Worm (Caenorhabditis elegans): ENCODE data around the gene lgc-50.

Gene lgc-50

DNA sequence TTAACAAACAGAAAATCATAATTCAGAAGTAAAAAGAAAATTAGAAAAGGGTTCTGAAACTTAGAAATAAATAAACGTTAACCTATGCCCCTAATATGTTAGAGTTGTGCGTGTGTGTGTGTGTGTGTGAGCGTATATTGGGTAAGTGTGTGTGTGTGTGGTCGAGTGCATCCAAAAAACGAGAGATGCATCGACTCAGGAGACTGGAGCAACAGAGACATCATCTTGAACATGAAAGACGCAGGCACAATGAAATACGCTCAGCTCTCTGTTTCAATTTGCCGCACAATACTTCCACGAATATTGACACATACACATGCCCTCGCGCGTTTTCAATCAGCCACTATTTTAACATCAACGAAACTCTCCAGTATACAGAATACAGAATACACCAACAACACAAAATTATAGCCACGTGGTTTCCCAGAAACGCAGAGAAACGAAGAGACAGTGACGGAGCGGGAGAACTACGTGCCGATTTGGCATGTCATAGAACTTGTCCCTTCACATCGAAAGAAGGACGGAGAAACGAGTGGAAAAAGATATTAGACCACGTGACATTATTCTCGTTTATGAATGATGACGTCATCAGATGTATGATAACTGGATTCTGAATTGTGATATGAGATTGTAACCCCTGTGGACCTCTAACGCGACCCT is 19.0 kb downstream of the lgc-50 start:
- TF ChIP-seq pag-3 (tag; optimal IDR thresholded peaks at IDR 0.05; ENCODE audit: borderline replicate concordance) (no peak), rnt-1 (tag; optimal IDR thresholded peaks at IDR 0.05) (no peak), zip-5 (tag; optimal IDR thresholded peaks at IDR 0.05) (no peak), hlh-15 (tag; optimal IDR thresholded peaks at IDR 0.05) (no peak), tbx-2 (tag; optimal IDR thresholded peaks at IDR 0.05) (peak; percentile 41), unc-42 (tag; optimal IDR thresholded peaks at IDR 0.05) (peak; percentile 20), pha-4 (tag; optimal IDR thresholded peaks at IDR 0.05) (no peak), ceh-34 (tag; optimal IDR thresholded peaks at IDR 0.05) (no peak), T23F11.4 (GFP tag; optimal IDR thresholded peaks at IDR 0.05) (no peak), pax-1 (tag; optimal IDR thresholded peaks at IDR 0.05) (peak; percentile 36), unc-3 (GFP tag; conservative IDR thresholded peaks at IDR 0.05) (no peak), unc-3 (tag; optimal IDR thresholded peaks at IDR 0.05) (no peak), pqm-1 (tag; optimal IDR thresholded peaks at IDR 0.05) (no peak), hlh-13 (GFP tag; optimal IDR thresholded peaks at IDR 0.05) (no peak), ceh-31 (tag; optimal IDR thresholded peaks at IDR 0.05) (peak; percentile 34), ceh-30 (tag; optimal IDR thresholded peaks at IDR 0.05) (no peak), Y22D7AL.16 (tag; optimal IDR thresholded peaks at IDR 0.05) (no peak), tbx-7 (tag; optimal IDR thresholded peaks at IDR 0.05) (no peak), ahr-1 (tag; optimal IDR thresholded peaks at IDR 0.05) (no peak), C38D4.7 (GFP tag; optimal IDR thresholded peaks at IDR 0.05) (no peak), odd-2 (tag; optimal IDR thresholded peaks at IDR 0.05) (no peak), pat-9 (tag; optimal IDR thresholded peaks at IDR 0.05) (no peak), ceh-18 (tag; optimal IDR thresholded peaks at IDR 0.05) (peak; percentile 21), eyg-1 (tag; optimal IDR thresholded peaks at IDR 0.05) (no peak), pha-2 (tag; optimal IDR thresholded peaks at IDR 0.05) (no peak), nfya-1 (tag; optimal IDR thresholded peaks at IDR 0.05) (peak; percentile 21), lin-11 (tag; optimal IDR thresholded peaks at IDR 0.05) (no peak), hlh-6 (tag; optimal IDR thresholded peaks at IDR 0.05) (no peak), elt-4 (tag; optimal IDR thresholded peaks at IDR 0.05) (no peak), fax-1 (tag; optimal IDR thresholded peaks at IDR 0.05) (no peak), pros-1 (tag; optimal IDR thresholded peaks at IDR 0.05) (no peak), ceh-45 (GFP tag; IDR thresholded peaks at IDR 0.05) (no peak), ztf-16 (tag; optimal IDR thresholded peaks at IDR 0.05) (no peak), ceh-22 (tag; optimal IDR thresholded peaks at IDR 0.05) (no peak), unc-55 (GFP tag; optimal IDR thresholded peaks at IDR 0.05) (peak; percentile 12), nhr-232 (tag; optimal IDR thresholded peaks at IDR 0.05) (no peak), ceh-48 (tag; optimal IDR thresholded peaks at IDR 0.05) (no peak), ceh-2 (tag; optimal IDR thresholded peaks at IDR 0.05) (no peak), C08G9.2 (tag; optimal IDR thresholded peaks at IDR 0.05) (no peak), fkh-10 (GFP tag; optimal IDR thresholded peaks at IDR 0.05) (no peak), che-1 (tag; optimal IDR thresholded peaks at IDR 0.05) (no peak), nhr-11 (tag; optimal IDR thresholded peaks at IDR 0.05) (no peak), gmeb-2 (tag; optimal IDR thresholded peaks at IDR 0.05) (no peak), hlh-30 (tag; optimal IDR thresholded peaks at IDR 0.05; ENCODE audit: insufficient read depth) (peak; percentile 88), K02D7.2 (tag; optimal IDR thresholded peaks at IDR 0.05) (no peak)
